Worm (Caenorhabditis elegans) whole organism, L2 larva: ENCODE data around the gene K06B4.4.

Source experiments
- C34F6.9 ChIP-seq: fragments of 150-350 bp; optimal IDR thresholded peaks from 2 replicates; lab custom pipeline; 2014; ENCODE audit warnings: missing biosample characterization, missing genetic modification characterization
- elt-1 ChIP-seq: fragments of 150-350 bp; optimal IDR thresholded peaks from 2 replicates; lab custom pipeline; 2014; ENCODE audit warnings: missing biosample characterization, missing genetic modification characterization
- elt-3 ChIP-seq: sonication (generic microtip); optimal IDR thresholded peaks from 2 replicates; lab custom pipeline; 2017; ENCODE audit warnings: missing biosample characterization, missing genetic modification characterization
- mab-5 ChIP-seq: fragments of 150-350 bp; optimal IDR thresholded peaks from 2 replicates; lab custom pipeline; 2014; ENCODE audit warnings: missing biosample characterization, missing genetic modification characterization
- nhr-11 ChIP-seq: fragments of 150-350 bp; optimal IDR thresholded peaks from 2 replicates; lab custom pipeline; 2014; ENCODE audit warnings: missing biosample characterization, missing genetic modification characterization
- snpc-4 ChIP-seq: fragments of 150-350 bp; optimal IDR thresholded peaks from 2 replicates; lab custom pipeline; 2014; ENCODE audit warnings: missing biosample characterization, missing genetic modification characterization
- unc-39 ChIP-seq: fragments of 150-350 bp; optimal IDR thresholded peaks from 2 replicates; lab custom pipeline; 2014; ENCODE audit warnings: missing biosample characterization, missing genetic modification characterization
- zag-1 ChIP-seq: fragments of 150-350 bp; optimal IDR thresholded peaks from 2 replicates; lab custom pipeline; 2014; ENCODE audit warnings: missing biosample characterization, missing genetic modification characterization

- no peak for TF ChIP-seq zag-1
- no peak for TF ChIP-seq mab-5
- no peak for TF ChIP-seq unc-39 (tag; lab: Kevin White, UChicago)
- TF ChIP-seq elt-3 (tag; lab: Kevin White, UChicago), result no peak
- TF ChIP-seq nhr-11 (tag; lab: Kevin White, UChicago), result no peak
- TF ChIP-seq C34F6.9 (tag; lab: Kevin White, UChicago), result no peak
- TF ChIP-seq elt-1 (tag; lab: Kevin White, UChicago), result no peak
- no peak for TF ChIP-seq snpc-4 (tag; lab: Kevin White, UChicago)
These were observed 16.6 kb downstream of the K06B4.4 start, which contains the start of gene nhr-196 for ce11 chrV:15685599-15685998.
